Worm (Caenorhabditis elegans): ENCODE results near the gene ncs-1.

ce11 chrX:918097-918496 lies 45.0 kb downstream of the ncs-1 start, which contains the start of gene F35H12.5:
- no peak for TF ChIP-seq lin-14 (GFP tag; optimal IDR thresholded peaks at IDR 0.05)
- TF ChIP-seq lir-3 (tag; optimal IDR thresholded peaks at IDR 0.05; ENCODE audit: poor library complexity), result no peak
- no peak for TF ChIP-seq fkh-4 (tag; optimal IDR thresholded peaks at IDR 0.05; ENCODE audit: borderline replicate concordance)
- TF ChIP-seq fos-1 (tag; optimal IDR thresholded peaks at IDR 0.05), result no peak
- no peak for TF ChIP-seq aha-1 (tag; optimal IDR thresholded peaks at IDR 0.05)
- TF ChIP-seq vab-15 (tag; optimal IDR thresholded peaks at IDR 0.05), result no peak
- TF ChIP-seq aly-2 (tag; optimal IDR thresholded peaks at IDR 0.05), result no peak
